Worm (Caenorhabditis elegans): ENCODE results near the gene rps-9.

DNA sequence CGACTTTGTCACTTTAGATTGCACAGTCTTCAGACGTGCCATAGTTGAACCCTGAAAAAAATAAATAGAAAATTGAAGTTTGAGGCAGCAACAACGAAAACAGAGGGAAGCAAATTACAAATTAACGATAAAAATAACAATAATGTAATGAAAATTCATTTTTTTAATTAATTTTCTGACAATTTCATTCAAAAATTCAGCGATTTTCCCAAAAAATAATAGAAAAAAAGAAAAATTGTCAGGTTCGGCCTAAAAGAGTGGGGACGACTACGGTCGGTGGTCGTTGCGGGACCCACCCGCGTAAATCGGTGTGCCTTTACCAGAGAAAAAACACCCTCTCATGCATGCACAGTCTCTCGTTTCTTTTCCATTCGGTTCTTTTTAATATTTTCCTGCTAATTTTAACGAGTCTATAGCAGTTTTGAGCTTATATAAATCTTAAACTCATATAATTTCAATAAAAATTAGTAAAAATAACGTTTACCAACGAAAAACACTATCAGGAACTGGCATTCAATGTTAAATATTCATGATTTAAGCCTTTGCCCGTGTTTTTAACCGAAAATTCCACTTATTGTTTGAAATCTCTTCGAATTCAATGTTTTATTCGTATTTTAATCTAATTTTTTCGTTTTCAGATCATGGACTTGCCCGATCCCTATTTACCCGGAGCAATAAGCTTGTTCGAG, at the start of gene rps-9, which contains the start of gene lsm-1:
- TF ChIP-seq snpc-4 (tag; optimal IDR thresholded peaks at IDR 0.05) (no peak), sptf-1 (tag; optimal IDR thresholded peaks at IDR 0.05) (no peak), blmp-1 (tag; optimal IDR thresholded peaks at IDR 0.05) (no peak), nhr-237 (tag; optimal IDR thresholded peaks at IDR 0.05) (peak; percentile 50), unc-62 (GFP tag; optimal IDR thresholded peaks at IDR 0.05) (no peak), lin-13 (tag; optimal IDR thresholded peaks at IDR 0.05) (no peak), nhr-12 (tag; optimal IDR thresholded peaks at IDR 0.05) (no peak), mep-1 (tag; optimal IDR thresholded peaks at IDR 0.05) (peak; percentile 46), elt-1 (tag; optimal IDR thresholded peaks at IDR 0.05; ENCODE audit: borderline replicate concordance, insufficient read depth) (no peak), unc-39 (tag; optimal IDR thresholded peaks at IDR 0.05) (no peak), pha-4 (tag; optimal IDR thresholded peaks at IDR 0.05) (no peak)
